Worm (Caenorhabditis elegans): Measurements from ENCODE around the gene ZK938.1.
A peak's percentile ranks its signal among the peaks of the same experiment; 100 is the strongest.

ZK938.1 gene

ce11 chrII:9829108-9829507 lies at the start of gene ZK938.1:
Gene ZK938.1, plus strand, starts transcription at chrII:9829408.
- no peak for TF ChIP-seq fkh-10 (GFP tag; optimal IDR thresholded peaks at IDR 0.05)
- TF ChIP-seq ces-1 (GFP tag; optimal IDR thresholded peaks at IDR 0.05): no peak
- TF ChIP-seq efl-1 (optimal IDR thresholded peaks at IDR 0.05): no peak
- TF ChIP-seq efl-1 (GFP tag; optimal IDR thresholded peaks at IDR 0.05 in 1 of 2): peak in 1 of 2 experiments; percentile 25

ce11 chrII:9781842-9782241 lies 47.4 kb upstream of the ZK938.1 start, which contains the start of gene cyp-13A1:
Gene cyp-13A1, minus strand, starts transcription at chrII:9781997.
- TF ChIP-seq irx-1 (tag; optimal IDR thresholded peaks at IDR 0.05) (no peak), nhr-20 (tag; optimal IDR thresholded peaks at IDR 0.05) (peak; percentile 38), elt-2 (tag; optimal IDR thresholded peaks at IDR 0.05) (peak; percentile 29)

ce11 chrII:9782337-9782736 lies 46.9 kb upstream of the ZK938.1 start, which contains the start of gene T10B9.14:
Gene T10B9.14, minus strand, starts transcription at chrII:9782437.
- TF ChIP-seq mep-1 (tag; optimal IDR thresholded peaks at IDR 0.05): no peak
- no peak for TF ChIP-seq unc-130 (tag; optimal IDR thresholded peaks at IDR 0.05)
- no peak for TF ChIP-seq tbx-2 (tag; optimal IDR thresholded peaks at IDR 0.05)
- no peak for TF ChIP-seq C16A3.4 (tag; optimal IDR thresholded peaks at IDR 0.05)
- TF ChIP-seq lin-15B (tag; optimal IDR thresholded peaks at IDR 0.05): no peak
- no peak for TF ChIP-seq unc-30 (tag; optimal IDR thresholded peaks at IDR 0.05)
- TF ChIP-seq swsn-7 (tag; optimal IDR thresholded peaks at IDR 0.05): no peak
- TF ChIP-seq nhr-237 (tag; optimal IDR thresholded peaks at IDR 0.05): no peak
- no peak for TF ChIP-seq ceh-82 (tag; optimal IDR thresholded peaks at IDR 0.05)
- no peak for TF ChIP-seq ztf-4 (tag; optimal IDR thresholded peaks at IDR 0.05)
- TF ChIP-seq nhr-77 (tag; optimal IDR thresholded peaks at IDR 0.05): no peak
- TF ChIP-seq skn-1 (tag; optimal IDR thresholded peaks at IDR 0.05): no peak

DNA sequence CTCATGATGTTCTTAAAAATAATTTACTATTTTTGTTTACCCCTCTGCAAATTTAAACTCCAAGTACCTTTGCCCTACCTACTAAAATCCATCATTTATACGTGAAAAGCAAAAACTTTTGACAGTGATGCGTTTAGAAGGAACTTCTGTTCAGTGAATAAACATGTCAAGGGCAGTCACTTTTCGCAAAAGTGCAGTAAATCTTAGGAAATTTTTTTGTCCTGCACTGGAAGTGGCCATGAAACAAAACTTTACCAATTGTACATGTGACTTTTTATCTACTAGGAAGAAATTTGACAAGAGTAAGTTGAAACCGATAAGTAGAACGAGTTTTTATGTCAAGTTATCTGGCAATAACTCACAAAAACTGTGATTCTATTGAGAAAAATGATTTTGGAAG lies 43.0 kb upstream of the ZK938.1 start:
- TF ChIP-seq F16B12.6 (tag; optimal IDR thresholded peaks at IDR 0.05) (no peak), unc-86 (tag; optimal IDR thresholded peaks at IDR 0.05) (no peak), fkh-8 (tag; optimal IDR thresholded peaks at IDR 0.05) (no peak), efl-1 (optimal IDR thresholded peaks at IDR 0.05) (no peak), efl-1 (GFP tag; optimal IDR thresholded peaks at IDR 0.05 in 1 of 2) (peak in 1 of 2 experiments; percentile 84), C34B4.2 (tag; optimal IDR thresholded peaks at IDR 0.05) (no peak)

DNA sequence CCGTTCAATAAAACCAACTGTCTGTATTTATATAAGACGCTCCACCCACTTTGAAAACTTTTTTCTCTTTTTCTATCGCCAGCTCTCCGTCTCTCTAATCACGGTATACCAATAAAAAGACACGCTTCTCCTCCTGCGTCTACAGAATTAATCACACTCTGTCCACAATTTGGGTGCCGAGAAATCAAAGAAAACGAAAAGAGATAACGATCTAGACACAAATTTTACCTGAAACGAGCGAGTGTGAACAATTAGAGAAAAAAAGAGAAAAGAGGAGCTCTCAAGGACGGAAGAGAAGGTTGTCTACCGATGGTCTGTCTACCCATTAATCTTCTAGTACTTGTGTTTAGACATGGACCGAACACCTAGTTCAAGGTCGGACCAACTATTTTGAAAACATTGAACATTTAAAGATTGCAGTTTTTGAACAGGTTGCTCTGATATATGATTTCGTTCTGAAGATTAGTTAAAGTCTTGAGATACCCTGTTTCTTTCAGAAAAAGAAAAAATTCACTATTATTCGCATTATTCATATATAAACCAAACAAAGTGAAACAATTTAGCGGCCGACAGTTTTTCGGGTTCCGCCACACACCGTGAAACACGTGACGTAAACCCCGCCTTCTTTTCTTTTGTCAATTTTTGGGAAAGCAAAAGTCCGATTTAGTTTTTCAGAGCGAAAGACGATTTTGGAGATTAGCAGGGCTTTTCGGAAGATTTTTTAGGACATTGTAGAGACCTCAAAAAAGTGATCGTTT lies 41.6 kb upstream of the ZK938.1 start, which contains the start of gene cyp-13A2:
cyp-13A2 (minus strand) TSS at position 235 of the 758 bp plus-strand sequence.
- TF ChIP-seq blmp-1 (tag; optimal IDR thresholded peaks at IDR 0.05): peak; percentile 76
- peak; percentile 75 for TF ChIP-seq rnt-1 (tag; optimal IDR thresholded peaks at IDR 0.05)
- no peak for TF ChIP-seq pag-3 (tag; optimal IDR thresholded peaks at IDR 0.05; ENCODE audit: borderline replicate concordance, insufficient read depth)
- peak; percentile 61 for TF ChIP-seq tlp-1 (tag; optimal IDR thresholded peaks at IDR 0.05)
- TF ChIP-seq zip-4 (GFP tag; optimal IDR thresholded peaks at IDR 0.05): no peak
- no peak for TF ChIP-seq mef-2 (tag; optimal IDR thresholded peaks at IDR 0.05)
- TF ChIP-seq aha-1 (tag; optimal IDR thresholded peaks at IDR 0.05): no peak
- TF ChIP-seq elt-3 (tag; optimal IDR thresholded peaks at IDR 0.05): peak in 2 of 6 experiments; percentile 32 to 72
- no peak for TF ChIP-seq dsc-1 (tag; optimal IDR thresholded peaks at IDR 0.05)
- TF ChIP-seq hpl-2 (GFP tag; optimal IDR thresholded peaks at IDR 0.05): no peak
- no peak for TF ChIP-seq lin-15B (tag; optimal IDR thresholded peaks at IDR 0.05)
- TF ChIP-seq nhr-47 (tag; optimal IDR thresholded peaks at IDR 0.05): peak; percentile 33
- peak; percentile 65 for TF ChIP-seq lin-39 (tag; optimal IDR thresholded peaks at IDR 0.05)
- peak; percentile 65 for TF ChIP-seq snu-23 (GFP tag; optimal IDR thresholded peaks at IDR 0.05)
- peak; percentile 72 for TF ChIP-seq elt-2 (tag; optimal IDR thresholded peaks at IDR 0.05)
- no peak for TF ChIP-seq unc-62 (GFP tag; optimal IDR thresholded peaks at IDR 0.05)
- peak; percentile 66 for TF ChIP-seq nhr-90 (tag; optimal IDR thresholded peaks at IDR 0.05; ENCODE audit: poor library complexity)
- peak; percentile 47 to 62 for TF ChIP-seq lsy-2 (tag; optimal IDR thresholded peaks at IDR 0.05)
- TF ChIP-seq nhr-11 (tag; optimal IDR thresholded peaks at IDR 0.05): peak; percentile 33
- peak; percentile 10 to 29 for TF ChIP-seq lin-35 (GFP tag; optimal IDR thresholded peaks at IDR 0.05)
- TF ChIP-seq pqm-1 (tag; optimal IDR thresholded peaks at IDR 0.05): no peak
- TF ChIP-seq swsn-7 (tag; optimal IDR thresholded peaks at IDR 0.05): no peak
- TF ChIP-seq nhr-84 (tag; optimal IDR thresholded peaks at IDR 0.05): no peak
- TF ChIP-seq skn-1 (tag; optimal IDR thresholded peaks at IDR 0.05): no peak
- no peak for TF ChIP-seq sptf-1 (tag; optimal IDR thresholded peaks at IDR 0.05)
- peak; percentile 82 for TF ChIP-seq nhr-71 (tag; optimal IDR thresholded peaks at IDR 0.05)
